Fruit fly (Drosophila melanogaster): ENCODE measurements around the gene CG31140.

- TF ChIP-seq CG17912 (GFP tag; optimal IDR thresholded peaks at IDR 0.05) (no peak), fd3F (GFP tag; optimal IDR thresholded peaks at IDR 0.05) (no peak), br (optimal IDR thresholded peaks at IDR 0.05) (no peak), h (optimal IDR thresholded peaks at IDR 0.05) (no peak), Six4 (GFP tag; optimal IDR thresholded peaks at IDR 0.05) (no peak), Dll (GFP tag; IDR thresholded peaks at IDR 0.05; ENCODE audit: partially characterized antibody) (no peak), Scr (GFP tag; IDR thresholded peaks at IDR 0.05; ENCODE audit: partially characterized antibody) (peak; percentile 11; the same call in 1 of the 2 replicates), CG7745 (tag; optimal IDR thresholded peaks at IDR 0.05) (no peak), ham (GFP tag; IDR thresholded peaks at IDR 0.05) (no peak), Ada2b (GFP tag; IDR thresholded peaks at IDR 0.05) (no peak), kay (GFP tag; optimal IDR thresholded peaks at IDR 0.05) (no peak), al (GFP tag; IDR thresholded peaks at IDR 0.05) (no peak), tup (GFP tag; optimal IDR thresholded peaks at IDR 0.05) (no peak)
Observed at dm6 chr3R:24031825-24032523, 69.0 kb downstream of the CG31140 start, which contains the start of the genes KrT95D and Mettl3.

Measured in whole organism, embryonic.